Fruit fly (Drosophila melanogaster) whole organism, embryonic: ENCODE measurements around the gene Torsin.

Experiments used
- CG11695 ChIP-seq: fragments of 200-800 bp; sonication (Bioruptor generic); IDR thresholded peaks from 3 replicates; pipeline ENCODE4 v1.3.6; 2022; ENCODE audit warnings: missing biosample characterization, missing genetic modification characterization
- CG18262 ChIP-seq: fragments of 200-800 bp; optimal IDR thresholded peaks from 3 replicates; lab custom pipeline; 2019; ENCODE audit warnings: missing biosample characterization, mild to moderate bottlenecking, missing genetic modification characterization, moderate library complexity
- CG6254 ChIP-seq: fragments of 200-800 bp; sonication (Bioruptor generic); optimal IDR thresholded peaks from 3 replicates; lab custom pipeline; 2017; ENCODE audit warnings: mild to moderate bottlenecking, missing biosample characterization, missing genetic modification reagents, missing genetic modification characterization
- fd96Cb ChIP-seq: fragments of 200-800 bp; sonication (Bioruptor generic); optimal IDR thresholded peaks from 2 replicates; lab custom pipeline; 2018; ENCODE audit warnings: missing biosample characterization, mild to moderate bottlenecking, missing genetic modification characterization, moderate library complexity
- pita ChIP-seq: fragments of 200-800 bp; sonication (Bioruptor generic); optimal IDR thresholded peaks from 2 replicates; lab custom pipeline; 2017; ENCODE audit warnings: missing biosample characterization, mild to moderate bottlenecking, missing genetic modification characterization

dm6 chrX:4686150-4686549, 36.3 kb upstream of the Torsin start:
- TF ChIP-seq pita (GFP tag; lab: Kevin White, UChicago): no peak
- TF ChIP-seq CG6254 (GFP tag; lab: Kevin White, UChicago): no peak
- no peak for TF ChIP-seq fd96Cb
- TF ChIP-seq CG11695 (GFP tag; lab: Robert Waterston, UW): no peak
- TF ChIP-seq CG18262 (tag; lab: Kevin White, UChicago): no peak
